Fruit fly (Drosophila melanogaster): Measurements from ENCODE around the gene CG32485.

Gene CG32485

dm6 chr3L:3096726-3097597 lies 46.8 kb downstream of the CG32485 start:
- TF ChIP-seq Dif (GFP tag; optimal IDR thresholded peaks at IDR 0.05; ENCODE audit: partially characterized antibody) (peak; percentile 22), dmrt93B (GFP tag; optimal IDR thresholded peaks at IDR 0.05) (no peak), CrebA (GFP tag; optimal IDR thresholded peaks at IDR 0.05; ENCODE audit: borderline replicate concordance) (peak; percentile 1)

- TF ChIP-seq h (GFP tag; optimal IDR thresholded peaks at IDR 0.05) (no peak), dl (GFP tag; optimal IDR thresholded peaks at IDR 0.05; ENCODE audit: insufficient read depth in 1 of 2, partially characterized antibody in 2 of 2) (no peak), CG9705 (GFP tag; optimal IDR thresholded peaks at IDR 0.05) (no peak), usp (GFP tag; optimal IDR thresholded peaks at IDR 0.05) (no peak), GATAd (GFP tag; optimal IDR thresholded peaks at IDR 0.05) (no peak), pan (optimal IDR thresholded peaks at IDR 0.05) (no peak), sage (GFP tag; optimal IDR thresholded peaks at IDR 0.05) (no peak)
Measured at dm6 chr3L:3097598-3097880, 47.4 kb downstream of the CG32485 start.

dm6 chr3L:3098778-3099429 lies 48.8 kb downstream of the CG32485 start:
- TF ChIP-seq CG32264 (GFP tag; optimal IDR thresholded peaks at IDR 0.05) (no peak), lola (GFP tag; optimal IDR thresholded peaks at IDR 0.05) (no peak), br (GFP tag; optimal IDR thresholded peaks at IDR 0.05) (no peak), ey (GFP tag; optimal IDR thresholded peaks at IDR 0.05) (no peak)

- TF ChIP-seq Hr83 (GFP tag; optimal IDR thresholded peaks at IDR 0.05; ENCODE audit: poor library complexity, severe bottlenecking) (no peak), h (GFP tag; optimal IDR thresholded peaks at IDR 0.05) (no peak), sv (GFP tag; optimal IDR thresholded peaks at IDR 0.05) (no peak), foxo (GFP tag; optimal IDR thresholded peaks at IDR 0.05) (no peak)
Measured at dm6 chr3L:3101157-3101556, 51.0 kb downstream of the CG32485 start.
